Worm (Caenorhabditis elegans) whole organism, late embryonic: ENCODE data around the gene ctsa-1.2.

Experiments used
- C08G9.2 ChIP-seq: sonication (generic microtip); optimal IDR thresholded peaks from 2 replicates; lab custom pipeline; 2016; ENCODE audit warnings: mild to moderate bottlenecking, missing genetic modification characterization, moderate library complexity, missing compliant biosample characterization
- F13H6.1 ChIP-seq: sonication (generic microtip); optimal IDR thresholded peaks from 2 replicates; lab custom pipeline; 2016; ENCODE audit warnings: missing genetic modification characterization, missing compliant biosample characterization
- ama-1 ChIP-seq: fragments of 150-350 bp; optimal IDR thresholded peaks from 2 replicates; lab custom pipeline; 2014
- pqm-1 ChIP-seq: sonication (generic microtip); optimal IDR thresholded peaks from 2 replicates; lab custom pipeline; 2016; ENCODE audit warnings: missing genetic modification characterization, missing compliant biosample characterization
- zip-5 ChIP-seq: sonication (generic microtip); optimal IDR thresholded peaks from 2 replicates; lab custom pipeline; 2016; ENCODE audit warnings: missing genetic modification characterization, missing compliant biosample characterization

- TF ChIP-seq ama-1 (lab: Kevin White, UChicago) (peak; percentile 26), pqm-1 (tag; lab: Kevin White, UChicago) (no peak), F13H6.1 (tag; lab: Kevin White, UChicago) (peak; percentile 15), C08G9.2 (peak; percentile 66), zip-5 (no peak)
These were observed 7.7 kb downstream of the ctsa-1.2 start for ce11 chrII:11746782-11747288.
